Worm (Caenorhabditis elegans): ENCODE data around the gene F13A7.14.

The F13A7.14 gene

ce11 chrV:16395131-16395530 lies 6.6 kb upstream of the F13A7.14 start, which contains the start of gene F13A7.11 (continued):
- TF ChIP-seq fos-1 (tag; optimal IDR thresholded peaks at IDR 0.05) (no peak), hlh-4 (tag; optimal IDR thresholded peaks at IDR 0.05) (no peak), ceh-82 (tag; optimal IDR thresholded peaks at IDR 0.05) (peak in 1 of 3 experiments; percentile 16), F16B12.6 (tag; optimal IDR thresholded peaks at IDR 0.05) (no peak), nhr-84 (tag; optimal IDR thresholded peaks at IDR 0.05) (no peak), nhr-47 (tag; optimal IDR thresholded peaks at IDR 0.05) (peak; percentile 17), nhr-19 (GFP tag; conservative IDR thresholded peaks at IDR 0.05) (no peak; the same call in 1 of the 2 replicates), ets-5 (GFP tag; IDR thresholded peaks at IDR 0.05) (no peak), unc-98 (GFP tag; IDR thresholded peaks at IDR 0.05) (no peak), ama-1 (optimal IDR thresholded peaks at IDR 0.05) (no peak), nhr-28 (tag; optimal IDR thresholded peaks at IDR 0.05) (no peak), efl-3 (GFP tag; optimal IDR thresholded peaks at IDR 0.05) (no peak), lsy-2 (tag; optimal IDR thresholded peaks at IDR 0.05) (no peak), C04F5.9 (tag; optimal IDR thresholded peaks at IDR 0.05) (no peak), hlh-17 (GFP tag; optimal IDR thresholded peaks at IDR 0.05; ENCODE audit: borderline replicate concordance) (no peak), sox-4 (tag; optimal IDR thresholded peaks at IDR 0.05) (no peak), unc-30 (tag; optimal IDR thresholded peaks at IDR 0.05) (no peak), nhr-90 (tag; optimal IDR thresholded peaks at IDR 0.05; ENCODE audit: poor library complexity) (peak; percentile 19), nhr-85 (tag) (peak; percentile 66), fkh-4 (tag; optimal IDR thresholded peaks at IDR 0.05; ENCODE audit: borderline replicate concordance) (no peak), sup-37 (GFP tag; optimal IDR thresholded peaks at IDR 0.05) (no peak), ces-1 (GFP tag; optimal IDR thresholded peaks at IDR 0.05) (no peak), zag-1 (tag; optimal IDR thresholded peaks at IDR 0.05) (no peak), nhr-12 (tag; optimal IDR thresholded peaks at IDR 0.05) (no peak), snpc-4 (tag; optimal IDR thresholded peaks at IDR 0.05) (no peak), rnt-1 (tag; optimal IDR thresholded peaks at IDR 0.05) (no peak), C16A3.4 (tag; optimal IDR thresholded peaks at IDR 0.05) (no peak), isw-1 (GFP tag; IDR thresholded peaks at IDR 0.05) (no peak), unc-130 (tag; optimal IDR thresholded peaks at IDR 0.05) (no peak), jun-1 (tag; optimal IDR thresholded peaks at IDR 0.05) (no peak), sptf-1 (tag; optimal IDR thresholded peaks at IDR 0.05) (no peak), elt-3 (tag; optimal IDR thresholded peaks at IDR 0.05) (peak in 1 of 6 experiments; percentile 28), pqm-1 (tag; optimal IDR thresholded peaks at IDR 0.05) (no peak), tlp-1 (tag; optimal IDR thresholded peaks at IDR 0.05) (no peak), fkh-10 (GFP tag; optimal IDR thresholded peaks at IDR 0.05) (no peak), nhr-76 (tag; optimal IDR thresholded peaks at IDR 0.05) (no peak), grh-1 (GFP tag; IDR thresholded peaks at IDR 0.05) (no peak), tbx-2 (tag; optimal IDR thresholded peaks at IDR 0.05) (no peak), C34B4.2 (tag; optimal IDR thresholded peaks at IDR 0.05) (no peak), nhr-77 (tag; optimal IDR thresholded peaks at IDR 0.05) (no peak), skn-1 (tag; optimal IDR thresholded peaks at IDR 0.05) (peak; percentile 81), dpl-1 (GFP tag; optimal IDR thresholded peaks at IDR 0.05) (peak in 2 of 3 experiments; percentile 4 to 17), elt-2 (tag; optimal IDR thresholded peaks at IDR 0.05) (peak; percentile 46), blmp-1 (tag; optimal IDR thresholded peaks at IDR 0.05) (no peak), nhr-71 (tag; optimal IDR thresholded peaks at IDR 0.05) (peak; percentile 40)

- TF ChIP-seq dpl-1 (GFP tag; optimal IDR thresholded peaks at IDR 0.05) (no peak), fkh-8 (tag; optimal IDR thresholded peaks at IDR 0.05) (no peak), hlh-4 (tag; optimal IDR thresholded peaks at IDR 0.05) (no peak), lsy-2 (tag; optimal IDR thresholded peaks at IDR 0.05) (no peak), sox-4 (tag; optimal IDR thresholded peaks at IDR 0.05) (no peak), swsn-7 (tag; optimal IDR thresholded peaks at IDR 0.05) (no peak), nhr-84 (tag; optimal IDR thresholded peaks at IDR 0.05) (no peak), vab-15 (tag; optimal IDR thresholded peaks at IDR 0.05) (no peak), alr-1 (tag; optimal IDR thresholded peaks at IDR 0.05; ENCODE audit: borderline replicate concordance) (no peak), pax-3 (tag; optimal IDR thresholded peaks at IDR 0.05) (no peak), mab-9 (GFP tag; IDR thresholded peaks at IDR 0.05) (no peak), nhr-12 (tag; optimal IDR thresholded peaks at IDR 0.05) (no peak), egl-27 (tag; optimal IDR thresholded peaks at IDR 0.05) (no peak), elt-2 (tag; optimal IDR thresholded peaks at IDR 0.05) (no peak), snu-23 (GFP tag; optimal IDR thresholded peaks at IDR 0.05) (no peak), lin-15B (tag; optimal IDR thresholded peaks at IDR 0.05) (no peak), nhr-237 (tag; optimal IDR thresholded peaks at IDR 0.05) (no peak), ztf-4 (tag; optimal IDR thresholded peaks at IDR 0.05) (no peak), ets-5 (GFP tag; IDR thresholded peaks at IDR 0.05) (no peak)
Observed at ce11 chrV:16395739-16396138, 6.0 kb upstream of the F13A7.14 start, which contains the start of gene F13A7.12. F13A7.12 (plus strand) TSS chrV:16396039.
